Fruit fly (Drosophila melanogaster): ENCODE results near the gene CG11498.

Gene CG11498

DNA sequence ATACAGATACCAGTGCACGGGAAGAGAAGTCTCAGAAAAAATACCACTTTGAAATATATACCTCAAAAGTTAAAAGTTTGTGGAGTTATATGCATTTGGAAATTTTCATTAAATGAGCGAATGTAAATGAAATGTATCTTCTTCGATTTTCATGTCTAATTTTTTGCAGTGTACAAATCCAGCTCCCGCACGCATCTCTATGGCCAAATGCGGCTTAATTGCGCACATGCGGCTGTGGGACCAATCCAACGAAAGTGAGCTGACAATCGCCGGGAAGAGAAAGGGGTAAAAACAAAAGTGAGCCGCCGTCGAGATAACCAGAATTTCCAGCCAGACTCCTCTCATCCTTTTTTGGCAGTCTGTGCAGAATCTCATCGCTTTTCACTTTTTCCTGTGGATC lies 3.9 kb upstream of the CG11498 start (continued):
- TF ChIP-seq CG2199 (GFP tag; IDR thresholded peaks at IDR 0.05) (no peak), trh (GFP tag; optimal IDR thresholded peaks at IDR 0.05) (no peak), nerfin-2 (GFP tag; IDR thresholded peaks at IDR 0.05; ENCODE audit: partially characterized antibody) (no peak), CHES-1-like (GFP tag; optimal IDR thresholded peaks at IDR 0.05) (no peak), CG9817 (tag; optimal IDR thresholded peaks at IDR 0.05) (no peak), CG15514 (GFP tag; optimal IDR thresholded peaks at IDR 0.05) (no peak), Camta (GFP tag; optimal IDR thresholded peaks at IDR 0.05) (no peak), stwl (tag; optimal IDR thresholded peaks at IDR 0.05) (no peak), CG8944 (GFP tag; optimal IDR thresholded peaks at IDR 0.05) (no peak), pho (GFP tag; optimal IDR thresholded peaks at IDR 0.05) (no peak), CG10654 (GFP tag; optimal IDR thresholded peaks at IDR 0.05) (peak; percentile 4), CG30431 (GFP tag; optimal IDR thresholded peaks at IDR 0.05) (peak; percentile 17), Xrp1 (GFP tag; IDR thresholded peaks at IDR 0.05) (peak; percentile 68; the same call in 1 of the 2 replicates), Fer1 (GFP tag; optimal IDR thresholded peaks at IDR 0.05) (no peak), sr (GFP tag; IDR thresholded peaks at IDR 0.05) (0 out of 3 replicates have a peak, but pooled peaks have one; percentile 29), CG3163 (GFP tag; optimal IDR thresholded peaks at IDR 0.05) (no peak), otp (GFP tag; IDR thresholded peaks at IDR 0.05) (no peak), CG12391 (tag; optimal IDR thresholded peaks at IDR 0.05) (peak; percentile 5), CG4404 (GFP tag; IDR thresholded peaks at IDR 0.05) (no peak), CG32767 (GFP tag; IDR thresholded peaks at IDR 0.05) (0 out of 2 replicates have a peak, but pooled peaks have one; percentile 22), Hand (GFP tag; optimal IDR thresholded peaks at IDR 0.05) (no peak), p53 (GFP tag; optimal IDR thresholded peaks at IDR 0.05) (no peak), Blimp-1 (GFP tag; optimal IDR thresholded peaks at IDR 0.05) (peak; percentile 69), CG7271 (tag; optimal IDR thresholded peaks at IDR 0.05) (no peak), shn (GFP tag; optimal IDR thresholded peaks at IDR 0.05) (peak; percentile 6), ssp (GFP tag; IDR thresholded peaks at IDR 0.05) (no peak), Abd-B (GFP tag; optimal IDR thresholded peaks at IDR 0.05) (no peak), twi (tag; optimal IDR thresholded peaks at IDR 0.05) (no peak), jing (GFP tag; optimal IDR thresholded peaks at IDR 0.05) (no peak), ac (GFP tag; optimal IDR thresholded peaks at IDR 0.05) (no peak), ap (GFP tag; IDR thresholded peaks at IDR 0.05) (no peak; the same call in 1 of the 2 replicates), Scr (GFP tag; IDR thresholded peaks at IDR 0.05; ENCODE audit: partially characterized antibody) (no peak), Dfd (GFP tag; optimal IDR thresholded peaks at IDR 0.05) (no peak), CG11085 (GFP tag; IDR thresholded peaks at IDR 0.05) (no peak), CG4424 (GFP tag; optimal IDR thresholded peaks at IDR 0.05) (no peak), CG7556 (GFP tag; optimal IDR thresholded peaks at IDR 0.05) (peak; percentile 6), Drgx (GFP tag; IDR thresholded peaks at IDR 0.05) (peak; percentile 86), CG14710 (tag; optimal IDR thresholded peaks at IDR 0.05) (no peak), CG7745 (tag; optimal IDR thresholded peaks at IDR 0.05) (no peak), jigr1 (GFP tag; IDR thresholded peaks at IDR 0.05) (no peak), Sox102F (GFP tag; optimal IDR thresholded peaks at IDR 0.05) (peak; percentile 64), ase (GFP tag; IDR thresholded peaks at IDR 0.05) (0 out of 3 replicates have a peak, but pooled peaks have one; percentile 46), CG15601 (tag; optimal IDR thresholded peaks at IDR 0.05) (no peak), Six4 (GFP tag; optimal IDR thresholded peaks at IDR 0.05) (no peak), exex (tag; optimal IDR thresholded peaks at IDR 0.05) (no peak), croc (GFP tag; conservative IDR thresholded peaks at IDR 0.05) (no peak), CG2116 (GFP tag; optimal IDR thresholded peaks at IDR 0.05) (no peak), CG4707 (GFP tag; optimal IDR thresholded peaks at IDR 0.05) (peak; percentile 16), disco-r (GFP tag; optimal IDR thresholded peaks at IDR 0.05) (no peak), CG17829 (tag; optimal IDR thresholded peaks at IDR 0.05) (no peak), CG14441 (GFP tag; IDR thresholded peaks at IDR 0.05) (no peak; the same call in 1 of the 2 replicates)
